Worm (Caenorhabditis elegans): ENCODE measurements around the gene str-138.

ce11 chrV:8040247-8041084 is 18.0 kb upstream of the str-138 start:
- TF ChIP-seq tbx-8 (GFP tag; optimal IDR thresholded peaks at IDR 0.05) (peak; percentile 38), nhr-76 (tag; optimal IDR thresholded peaks at IDR 0.05) (no peak), snpc-4 (tag; optimal IDR thresholded peaks at IDR 0.05) (no peak), nhr-2 (tag; optimal IDR thresholded peaks at IDR 0.05) (no peak)

Data from whole organism, mixed stage, embryonic.